Fruit fly (Drosophila melanogaster) whole organism: Measurements from ENCODE around the gene CG7691.

Experiments used
- CG8478 ChIP-seq: fragments of >200 bp; optimal IDR thresholded peaks from 2 replicates; lab custom pipeline; 2018; ENCODE audit warnings: inconsistent platforms
- Dll ChIP-seq: fragments of >200 bp; optimal IDR thresholded peaks from 2 replicates; lab custom pipeline; 2017
- EcR ChIP-seq, 2 experiments: fragments of >200 bp; optimal IDR thresholded peaks; 2 replicates each; lab custom pipeline; 2017; ENCODE audit warnings: missing biosample characterization in 2 of 2, missing genetic modification characterization in 2 of 2, missing genetic modification reagents in 2 of 2
- pan ChIP-seq: fragments of >200 bp; optimal IDR thresholded peaks from 2 replicates; lab custom pipeline; 2017
- psq ChIP-seq: fragments of >200 bp; optimal IDR thresholded peaks from 2 replicates; lab custom pipeline; 2017
- usp ChIP-seq: fragments of >200 bp; optimal IDR thresholded peaks from 2 replicates; lab custom pipeline; 2017; ENCODE audit warnings: missing biosample characterization, missing genetic modification characterization, mixed read lengths

Gene CG7691

dm6 chr3R:18559569-18559968, at the start of gene CG7691:
Gene CG7691 (plus strand): TSS chr3R:18559869.
- no peak for TF ChIP-seq CG8478 (lab: Kevin White, UChicago)
- TF ChIP-seq pan (lab: Kevin White, UChicago): no peak
- TF ChIP-seq usp (GFP tag; lab: Kevin White, UChicago): no peak
- no peak for TF ChIP-seq Dll (lab: Kevin White, UChicago)
- TF ChIP-seq EcR (GFP tag; optimal IDR thresholded peaks at IDR 0.05; lab: Kevin White, UChicago): no peak
- TF ChIP-seq psq: no peak

dm6 chr3R:18515010-18515409, 44.7 kb upstream of the CG7691 start:
- TF ChIP-seq psq (no peak), Dll (lab: Kevin White, UChicago) (no peak), pan (lab: Kevin White, UChicago) (no peak), EcR (GFP tag; optimal IDR thresholded peaks at IDR 0.05; lab: Kevin White, UChicago) (no peak), usp (GFP tag; lab: Kevin White, UChicago) (no peak), CG8478 (lab: Kevin White, UChicago) (no peak)

dm6 chr3R:18545486-18545885, 14.2 kb upstream of the CG7691 start, which contains the start of gene fru:
Gene fru (minus strand): TSS chr3R:18545586.
- TF ChIP-seq Dll (lab: Kevin White, UChicago): no peak
- no peak for TF ChIP-seq pan (lab: Kevin White, UChicago)
- no peak for TF ChIP-seq psq
- no peak for TF ChIP-seq CG8478 (lab: Kevin White, UChicago)
- TF ChIP-seq usp (GFP tag; lab: Kevin White, UChicago): no peak
- TF ChIP-seq EcR (GFP tag; optimal IDR thresholded peaks at IDR 0.05; lab: Kevin White, UChicago): no peak

- TF ChIP-seq CG8478 (lab: Kevin White, UChicago) (no peak), psq (no peak), usp (GFP tag; lab: Kevin White, UChicago) (no peak), Dll (lab: Kevin White, UChicago) (no peak), pan (lab: Kevin White, UChicago) (no peak), EcR (GFP tag; optimal IDR thresholded peaks at IDR 0.05; lab: Kevin White, UChicago) (no peak)
These were observed 13.5 kb upstream of the CG7691 start for dm6 chr3R:18546159-18546558.

- TF ChIP-seq psq (no peak), usp (GFP tag; lab: Kevin White, UChicago) (no peak), CG8478 (lab: Kevin White, UChicago) (no peak), EcR (GFP tag; optimal IDR thresholded peaks at IDR 0.05; lab: Kevin White, UChicago) (no peak), pan (lab: Kevin White, UChicago) (no peak), Dll (lab: Kevin White, UChicago) (no peak)
These were observed 12.7 kb upstream of the CG7691 start for dm6 chr3R:18546972-18547371.

dm6 chr3R:18548787-18549186, 10.9 kb upstream of the CG7691 start:
- TF ChIP-seq Dll (lab: Kevin White, UChicago) (no peak), pan (lab: Kevin White, UChicago) (no peak), psq (no peak), CG8478 (lab: Kevin White, UChicago) (no peak), usp (GFP tag; lab: Kevin White, UChicago) (no peak), EcR (GFP tag; optimal IDR thresholded peaks at IDR 0.05; lab: Kevin White, UChicago) (no peak)

- TF ChIP-seq usp (GFP tag; lab: Kevin White, UChicago): no peak
- TF ChIP-seq psq: no peak
- TF ChIP-seq EcR (GFP tag; optimal IDR thresholded peaks at IDR 0.05; lab: Kevin White, UChicago): no peak
- no peak for TF ChIP-seq pan (lab: Kevin White, UChicago)
- no peak for TF ChIP-seq CG8478 (lab: Kevin White, UChicago)
- TF ChIP-seq Dll (lab: Kevin White, UChicago): no peak
These were observed 5.4 kb downstream of the CG7691 start, which contains the start of the genes CG43210 and hemo for dm6 chr3R:18565073-18565472. Gene CG43210 (minus strand): TSS chr3R:18565173. Gene hemo (minus strand): TSS chr3R:18565173.

- TF ChIP-seq EcR (GFP tag; optimal IDR thresholded peaks at IDR 0.05; lab: Kevin White, UChicago): no peak
- no peak for TF ChIP-seq pan (lab: Kevin White, UChicago)
- no peak for TF ChIP-seq usp (GFP tag; lab: Kevin White, UChicago)
- no peak for TF ChIP-seq Dll (lab: Kevin White, UChicago)
- TF ChIP-seq CG8478 (lab: Kevin White, UChicago): no peak
- TF ChIP-seq psq: no peak
These were observed 12.7 kb downstream of the CG7691 start for dm6 chr3R:18572240-18572803.

- TF ChIP-seq EcR (GFP tag; optimal IDR thresholded peaks at IDR 0.05; lab: Kevin White, UChicago) (no peak), Dll (lab: Kevin White, UChicago) (no peak), psq (no peak), pan (lab: Kevin White, UChicago) (no peak), usp (GFP tag; lab: Kevin White, UChicago) (no peak), CG8478 (lab: Kevin White, UChicago) (no peak)
These were observed 13.3 kb downstream of the CG7691 start, which contains the start of the genes CG7694 and fray for dm6 chr3R:18572845-18573490. Gene CG7694 (plus strand): TSS chr3R:18573091. Gene fray (plus strand): TSS chr3R:18573091.

dm6 chr3R:18573699-18574259, 14.1 kb downstream of the CG7691 start:
- TF ChIP-seq CG8478 (lab: Kevin White, UChicago) (no peak), usp (GFP tag; lab: Kevin White, UChicago) (no peak), EcR (GFP tag; optimal IDR thresholded peaks at IDR 0.05; lab: Kevin White, UChicago) (no peak), pan (lab: Kevin White, UChicago) (no peak)

- TF ChIP-seq usp (GFP tag; lab: Kevin White, UChicago) (no peak), pan (lab: Kevin White, UChicago) (no peak), EcR (GFP tag; optimal IDR thresholded peaks at IDR 0.05; lab: Kevin White, UChicago) (no peak), psq (no peak), Dll (lab: Kevin White, UChicago) (no peak), CG8478 (lab: Kevin White, UChicago) (no peak)
These were observed 18.2 kb downstream of the CG7691 start for dm6 chr3R:18577739-18578417.
